Fruit fly (Drosophila melanogaster) whole organism, prepupa: ENCODE data around the gene robl62A.

Experiments used
- Blimp-1 ChIP-seq: fragments of 200-800 bp; sonication (Bioruptor generic); optimal IDR thresholded peaks from 3 replicates; lab custom pipeline; 2017; ENCODE audit warnings: missing biosample characterization, missing genetic modification characterization, mild to moderate bottlenecking, moderate library complexity, missing genetic modification reagents
- CG10631 ChIP-seq: fragments of 200-800 bp; sonication (Bioruptor generic); optimal IDR thresholded peaks from 2 replicates; lab custom pipeline; 2016; ENCODE audit warnings: missing biosample characterization, missing genetic modification characterization
- CG11294 ChIP-seq: fragments of 200-800 bp; sonication (Bioruptor generic); IDR thresholded peaks from 2 replicates; pipeline ENCODE4 v1.3.6; 2022; ENCODE audit warnings: missing biosample characterization, missing genetic modification characterization
- CG1621 ChIP-seq: fragments of 200-800 bp; sonication (Bioruptor generic); optimal IDR thresholded peaks from 3 replicates; lab custom pipeline; 2018; ENCODE audit warnings: missing biosample characterization, mild to moderate bottlenecking, missing genetic modification characterization
- CG16779 ChIP-seq: fragments of 200-800 bp; sonication (Bioruptor generic); optimal IDR thresholded peaks from 3 replicates; lab custom pipeline; 2017; ENCODE audit warnings: missing biosample characterization, mild to moderate bottlenecking, missing genetic modification characterization
- CG34406 ChIP-seq: fragments of 200-800 bp; sonication (Bioruptor generic); optimal IDR thresholded peaks from 3 replicates; lab custom pipeline; 2016; ENCODE audit warnings: missing biosample characterization, missing genetic modification characterization
- CG6792 ChIP-seq: fragments of 200-800 bp; sonication (Bioruptor generic); optimal IDR thresholded peaks from 3 replicates; lab custom pipeline; 2016; ENCODE audit warnings: missing biosample characterization, missing genetic modification characterization
- CG6808 ChIP-seq: fragments of 200-800 bp; sonication (Bioruptor generic); optimal IDR thresholded peaks from 3 replicates; lab custom pipeline; 2017; ENCODE audit warnings: missing biosample characterization, missing genetic modification characterization, mild to moderate bottlenecking, moderate library complexity, missing genetic modification reagents
- Ets21C ChIP-seq: fragments of 200-800 bp; sonication (Bioruptor generic); optimal IDR thresholded peaks from 3 replicates; lab custom pipeline; 2016; ENCODE audit warnings: missing biosample characterization, missing genetic modification characterization
- Gug ChIP-seq: fragments of 200-800 bp; sonication (Bioruptor generic); IDR thresholded peaks from 2 replicates; pipeline ENCODE4 v1.3.6; 2022; ENCODE audit warnings: missing biosample characterization, missing genetic modification characterization
- Lpt ChIP-seq: fragments of 200-800 bp; sonication (Bioruptor generic); optimal IDR thresholded peaks from 3 replicates; lab custom pipeline; 2016; ENCODE audit warnings: missing biosample characterization, missing genetic modification characterization
- Met ChIP-seq: fragments of 200-800 bp; sonication (Bioruptor generic); optimal IDR thresholded peaks from 3 replicates; lab custom pipeline; 2016; ENCODE audit warnings: missing biosample characterization, missing genetic modification characterization
- OdsH ChIP-seq: fragments of 200-800 bp; sonication (Bioruptor generic); optimal IDR thresholded peaks from 3 replicates; lab custom pipeline; 2016; ENCODE audit warnings: missing biosample characterization, missing genetic modification characterization
- eg ChIP-seq: fragments of 200-800 bp; sonication (Bioruptor generic); IDR thresholded peaks from 3 replicates; pipeline ENCODE4 v1.3.6; 2022; ENCODE audit warnings: missing biosample characterization, missing genetic modification characterization
- lz ChIP-seq: fragments of 200-800 bp; sonication (Bioruptor generic); optimal IDR thresholded peaks from 3 replicates; lab custom pipeline; 2016; ENCODE audit warnings: missing biosample characterization, missing genetic modification characterization
- net ChIP-seq: fragments of 200-800 bp; sonication (Bioruptor generic); optimal IDR thresholded peaks from 3 replicates; lab custom pipeline; 2016; ENCODE audit warnings: missing biosample characterization, missing genetic modification characterization
- ss ChIP-seq, 2 experiments: fragments of 200-800 bp; sonication (Bioruptor generic); optimal IDR thresholded peaks; 2 replicates in 1 of 2; 3 replicates in 1 of 2; lab custom pipeline; 2017 to 2018; ENCODE audit warnings: mild to moderate bottlenecking in 2 of 2, missing biosample characterization in 2 of 2, missing genetic modification characterization in 2 of 2, moderate library complexity in 1 of 2
- topi ChIP-seq: fragments of 200-800 bp; sonication (Bioruptor generic); optimal IDR thresholded peaks from 3 replicates; lab custom pipeline; 2016; ENCODE audit warnings: missing biosample characterization, missing genetic modification characterization
- vri ChIP-seq: fragments of 200-800 bp; sonication (Bioruptor generic); optimal IDR thresholded peaks from 3 replicates; lab custom pipeline; 2016; ENCODE audit warnings: missing biosample characterization, mild to moderate bottlenecking, missing genetic modification characterization

robl62A gene

dm6 chr3L:1518715-1519603 lies 41.5 kb downstream of the robl62A start (continued):
- TF ChIP-seq ss (GFP tag; optimal IDR thresholded peaks at IDR 0.05; lab: Kevin White, UChicago), result no peak
- TF ChIP-seq Lpt, result no peak
- TF ChIP-seq CG11294 (GFP tag; lab: Robert Waterston, UW), result no peak
- TF ChIP-seq Met (GFP tag; lab: Kevin White, UChicago), result no peak
- TF ChIP-seq CG1621, result no peak
- peak; percentile 93 for TF ChIP-seq Blimp-1
- TF ChIP-seq lz (GFP tag; lab: Kevin White, UChicago), result no peak
- TF ChIP-seq eg, result peak; percentile 43; the same call in 1 of the 3 replicates
- TF ChIP-seq CG6808, result no peak
- no peak for TF ChIP-seq net (GFP tag; lab: Kevin White, UChicago)
- peak; percentile 5 for TF ChIP-seq CG6792 (GFP tag; lab: Kevin White, UChicago)
- no peak for TF ChIP-seq Ets21C (GFP tag; lab: Kevin White, UChicago)
- no peak for TF ChIP-seq Gug (GFP tag; lab: Robert Waterston, UW)
- no peak for TF ChIP-seq CG16779 (tag; lab: Kevin White, UChicago)
- TF ChIP-seq CG10631 (GFP tag; lab: Kevin White, UChicago), result no peak
- TF ChIP-seq OdsH (GFP tag; lab: Kevin White, UChicago), result no peak
- no peak for TF ChIP-seq vri (GFP tag; lab: Kevin White, UChicago)
- no peak for TF ChIP-seq topi
- no peak for TF ChIP-seq CG34406 (GFP tag; lab: Kevin White, UChicago)
